Fruit fly (Drosophila melanogaster) whole organism, pupa: ENCODE results near the gene Him.

Experiments
- CG10348 ChIP-seq: fragments of 200-800 bp; sonication (Bioruptor generic); IDR thresholded peaks from 2 replicates; pipeline ENCODE4 v1.3.6; 2022; ENCODE audit warnings: missing biosample characterization, missing genetic modification characterization
- CG12605 ChIP-seq: fragments of 200-800 bp; sonication (Bioruptor generic); IDR thresholded peaks from 2 replicates; pipeline ENCODE4 v1.3.6; 2022; ENCODE audit warnings: missing biosample characterization, missing genetic modification characterization
- CG13204 ChIP-seq: fragments of 200-800 bp; sonication (Bioruptor generic); optimal IDR thresholded peaks from 2 replicates; lab custom pipeline; 2018; ENCODE audit warnings: missing biosample characterization, mild to moderate bottlenecking, missing genetic modification characterization, moderate library complexity
- CG14655 ChIP-seq: fragments of 200-800 bp; sonication (Bioruptor generic); optimal IDR thresholded peaks from 3 replicates; lab custom pipeline; 2017; ENCODE audit warnings: mild to moderate bottlenecking, missing biosample characterization, missing genetic modification reagents, missing genetic modification characterization
- CG15710 ChIP-seq: fragments of 200-800 bp; sonication (Bioruptor generic); optimal IDR thresholded peaks from 2 replicates; lab custom pipeline; 2018; ENCODE audit warnings: missing biosample characterization, mild to moderate bottlenecking, missing genetic modification characterization, moderate library complexity
- CG17806 ChIP-seq: fragments of 200-800 bp; sonication (Bioruptor generic); optimal IDR thresholded peaks from 2 replicates; lab custom pipeline; 2018; ENCODE audit warnings: missing biosample characterization, mild to moderate bottlenecking, missing genetic modification characterization, moderate library complexity
- CG32121 ChIP-seq: fragments of 200-800 bp; sonication (Bioruptor generic); IDR thresholded peaks from 2 replicates; pipeline ENCODE4 v1.3.6; 2022; ENCODE audit warnings: missing biosample characterization, missing genetic modification characterization
- CG34367 ChIP-seq: fragments of 200-800 bp; sonication (Bioruptor generic); optimal IDR thresholded peaks from 2 replicates; lab custom pipeline; 2018; ENCODE audit warnings: missing biosample characterization, mild to moderate bottlenecking, missing genetic modification characterization
- CG4496 ChIP-seq: fragments of 200-800 bp; sonication (Bioruptor generic); IDR thresholded peaks from 3 replicates; pipeline ENCODE4 v1.3.6; 2022; ENCODE audit warnings: missing biosample characterization, missing genetic modification characterization
- CG8159 ChIP-seq: fragments of 200-800 bp; sonication (Bioruptor generic); optimal IDR thresholded peaks from 3 replicates; lab custom pipeline; 2018; ENCODE audit warnings: missing biosample characterization, mild to moderate bottlenecking, missing genetic modification characterization, moderate library complexity
- CG8301 ChIP-seq: fragments of 200-800 bp; sonication (Bioruptor generic); optimal IDR thresholded peaks from 2 replicates; lab custom pipeline; 2018; ENCODE audit warnings: missing biosample characterization, mild to moderate bottlenecking, missing genetic modification characterization
- CG9948 ChIP-seq: fragments of 200-800 bp; sonication (Bioruptor generic); optimal IDR thresholded peaks from 2 replicates; lab custom pipeline; 2018; ENCODE audit warnings: missing biosample characterization, mild to moderate bottlenecking, missing genetic modification characterization, moderate library complexity
- D1 ChIP-seq: fragments of 200-800 bp; sonication (Bioruptor generic); optimal IDR thresholded peaks from 2 replicates; lab custom pipeline; 2018; ENCODE audit warnings: missing biosample characterization, mild to moderate bottlenecking, missing genetic modification characterization, moderate library complexity
- EcR ChIP-seq: fragments of 200-800 bp; sonication (Bioruptor generic); optimal IDR thresholded peaks from 3 replicates; lab custom pipeline; 2019; ENCODE audit warnings: missing biosample characterization, missing genetic modification characterization, mild to moderate bottlenecking, moderate library complexity, missing genetic modification reagents
- Ets98B ChIP-seq: fragments of 200-800 bp; sonication (Bioruptor generic); IDR thresholded peaks from 2 replicates; pipeline ENCODE4 v1.3.6; 2022; ENCODE audit warnings: missing biosample characterization, missing genetic modification characterization
- Pif1A ChIP-seq: fragments of 200-800 bp; sonication (Bioruptor generic); optimal IDR thresholded peaks from 3 replicates; lab custom pipeline; 2016; ENCODE audit warnings: missing biosample characterization, missing genetic modification characterization
- Pif1B ChIP-seq: fragments of 200-800 bp; sonication (Bioruptor generic); optimal IDR thresholded peaks from 3 replicates; lab custom pipeline; 2016; ENCODE audit warnings: missing biosample characterization, missing genetic modification characterization
- Snoo ChIP-seq: fragments of 200-800 bp; sonication (Bioruptor generic); optimal IDR thresholded peaks from 3 replicates; lab custom pipeline; 2017; ENCODE audit warnings: missing biosample characterization, mild to moderate bottlenecking, missing genetic modification characterization, inconsistent platforms
- fd96Ca ChIP-seq: fragments of 200-800 bp; sonication (Bioruptor generic); IDR thresholded peaks from 3 replicates; pipeline ENCODE4 v1.3.6; 2022; ENCODE audit warnings: missing biosample characterization, missing genetic modification characterization
- gl ChIP-seq: fragments of 200-800 bp; sonication (Bioruptor generic); optimal IDR thresholded peaks from 2 replicates; lab custom pipeline; 2018; ENCODE audit warnings: missing biosample characterization, mild to moderate bottlenecking, missing genetic modification characterization
- rn ChIP-seq: fragments of 200-800 bp; sonication (Bioruptor generic); IDR thresholded peaks from 2 replicates; pipeline ENCODE4 v1.3.6; 2022; ENCODE audit warnings: missing biosample characterization, missing genetic modification characterization

The Him gene

dm6 chrX:18251910-18252309 lies 42.7 kb downstream of the Him start:
- no peak for TF ChIP-seq CG14655 (GFP tag; lab: Kevin White, UChicago)
- no peak for TF ChIP-seq CG17806
- no peak for TF ChIP-seq CG10348 (GFP tag; lab: Robert Waterston, UW)
- TF ChIP-seq EcR (GFP tag; lab: Kevin White, UChicago) = no peak
- TF ChIP-seq Snoo = no peak
- no peak for TF ChIP-seq CG9948
- no peak for TF ChIP-seq CG8159 (tag; lab: Kevin White, UChicago)
- no peak for TF ChIP-seq D1 (tag; lab: Kevin White, UChicago)
- no peak for TF ChIP-seq rn (GFP tag; lab: Robert Waterston, UW)
- TF ChIP-seq CG15710 (tag; lab: Kevin White, UChicago) = no peak
- TF ChIP-seq CG8301 (tag; lab: Kevin White, UChicago) = no peak
- TF ChIP-seq CG34367 (tag; lab: Kevin White, UChicago) = no peak
- TF ChIP-seq CG13204 (GFP tag; lab: Kevin White, UChicago) = no peak
- TF ChIP-seq gl (tag; lab: Kevin White, UChicago) = no peak
- TF ChIP-seq Ets98B (GFP tag; lab: Robert Waterston, UW) = no peak
- no peak for TF ChIP-seq CG12605
- TF ChIP-seq Pif1B = no peak
- no peak for TF ChIP-seq fd96Ca (GFP tag; lab: Robert Waterston, UW)
- no peak for TF ChIP-seq Pif1A (GFP tag; lab: Kevin White, UChicago)

- TF ChIP-seq CG8159 (tag; lab: Kevin White, UChicago) (no peak), gl (tag; lab: Kevin White, UChicago) (no peak), EcR (GFP tag; lab: Kevin White, UChicago) (peak; percentile 52)
Measured at dm6 chrX:18253773-18254172, 44.5 kb downstream of the Him start.

- TF ChIP-seq CG12605 (no peak), CG14655 (GFP tag; lab: Kevin White, UChicago) (no peak), Pif1B (no peak), CG4496 (no peak), Snoo (no peak), CG17806 (no peak), Pif1A (GFP tag; lab: Kevin White, UChicago) (no peak), rn (GFP tag; lab: Robert Waterston, UW) (no peak)
Measured at dm6 chrX:18254465-18254864, 45.2 kb downstream of the Him start.

dm6 chrX:18256244-18256885 lies 47.1 kb downstream of the Him start:
- TF ChIP-seq CG14655 (GFP tag; lab: Kevin White, UChicago) (peak; percentile 1), Snoo (peak; percentile 69), CG15710 (tag; lab: Kevin White, UChicago) (peak; percentile 77), CG13204 (GFP tag; lab: Kevin White, UChicago) (no peak), CG8159 (tag; lab: Kevin White, UChicago) (peak; percentile 85), CG17806 (peak; percentile 46), CG34367 (tag; lab: Kevin White, UChicago) (peak; percentile 26), D1 (tag; lab: Kevin White, UChicago) (no peak), CG8301 (tag; lab: Kevin White, UChicago) (no peak), CG9948 (peak; percentile 53)

- no peak for TF ChIP-seq Pif1B
- TF ChIP-seq CG32121 (GFP tag; lab: Robert Waterston, UW) = no peak
- no peak for TF ChIP-seq fd96Ca (GFP tag; lab: Robert Waterston, UW)
- TF ChIP-seq CG8301 (tag; lab: Kevin White, UChicago) = no peak
- TF ChIP-seq EcR (GFP tag; lab: Kevin White, UChicago) = no peak
- no peak for TF ChIP-seq CG10348 (GFP tag; lab: Robert Waterston, UW)
- TF ChIP-seq Snoo = no peak
- TF ChIP-seq, all 21 proteins: peak for 0
Measured at dm6 chrX:18259417-18259816, 50.2 kb downstream of the Him start, which contains the start of gene CG15059. Gene CG15059, minus strand, starts transcription at chrX:18259517.

dm6 chrX:18259984-18260550 lies 50.8 kb downstream of the Him start:
- TF ChIP-seq fd96Ca (GFP tag; lab: Robert Waterston, UW) = no peak
